Worm (Caenorhabditis elegans) whole organism, early embryonic: ENCODE measurements around the gene ins-31.
"Not testable (repeated sequence)": the region's sequence is repeated elsewhere in the genome, so short reads cannot be mapped to it uniquely, and the experiment has no call there.

Experiments used
- B0310.2 ChIP-seq: sonication (generic microtip); optimal IDR thresholded peaks from 2 replicates; lab custom pipeline; 2016; ENCODE audit warnings: mild to moderate bottlenecking, missing genetic modification characterization, missing compliant biosample characterization
- F13C5.2 ChIP-seq: sonication (generic microtip); optimal IDR thresholded peaks from 2 replicates; lab custom pipeline; 2017; ENCODE audit warnings: mild to moderate bottlenecking, missing genetic modification characterization, inconsistent platforms, missing compliant biosample characterization
- aly-1 ChIP-seq: sonication (generic microtip); optimal IDR thresholded peaks from 2 replicates; lab custom pipeline; 2016; ENCODE audit warnings: missing genetic modification characterization, missing compliant biosample characterization
- ama-1 ChIP-seq: fragments of 150-350 bp; optimal IDR thresholded peaks from 2 replicates; lab custom pipeline; 2014
- ceh-13 ChIP-seq: fragments of 200-800 bp; sonication (Bioruptor generic); optimal IDR thresholded peaks from 2 replicates; lab custom pipeline; 2018; ENCODE audit warnings: mild to moderate bottlenecking, missing genetic modification characterization, missing compliant biosample characterization
- ceh-36 ChIP-seq: sonication (generic microtip); optimal IDR thresholded peaks from 2 replicates; lab custom pipeline; 2016; ENCODE audit warnings: missing genetic modification characterization, inconsistent platforms, missing compliant biosample characterization
- ets-7 ChIP-seq: sonication (generic microtip); optimal IDR thresholded peaks from 2 replicates; lab custom pipeline; 2016; ENCODE audit warnings: missing genotype, missing genetic modification characterization, missing compliant biosample characterization
- flt-1 ChIP-seq: fragments of 200-800 bp; sonication (Bioruptor generic); IDR thresholded peaks from 2 replicates; pipeline ENCODE4 v1.3.6; 2022; ENCODE audit warnings: missing genetic modification characterization, missing compliant biosample characterization
- hmbx-1 ChIP-seq: sonication (generic microtip); optimal IDR thresholded peaks from 2 replicates; lab custom pipeline; 2016; ENCODE audit warnings: mild to moderate bottlenecking, missing genetic modification characterization, missing compliant biosample characterization
- hmg-4 ChIP-seq: fragments of 200-800 bp; sonication (Bioruptor generic); optimal IDR thresholded peaks from 2 replicates; lab custom pipeline; 2018; ENCODE audit warnings: mild to moderate bottlenecking, missing genetic modification characterization, missing compliant biosample characterization
- hnd-1 ChIP-seq: sonication (generic microtip); optimal IDR thresholded peaks from 2 replicates; lab custom pipeline; 2016; ENCODE audit warnings: missing genetic modification characterization, missing compliant biosample characterization
- pes-1 ChIP-seq: fragments of 200-800 bp; sonication (Bioruptor generic); IDR thresholded peaks from 2 replicates; pipeline ENCODE4 v1.3.6; 2022; ENCODE audit warnings: missing genetic modification reagents, missing genetic modification characterization, missing compliant biosample characterization
- scrt-1 ChIP-seq: fragments of 200-800 bp; sonication (Bioruptor generic); IDR thresholded peaks from 2 replicates; pipeline ENCODE4 v1.3.6; 2022; ENCODE audit warnings: missing genetic modification characterization, missing compliant biosample characterization
- sea-1 ChIP-seq: fragments of 200-800 bp; sonication (Bioruptor generic); conservative IDR thresholded peaks from 2 replicates; pipeline ENCODE4 v1.3.6; 2022; ENCODE audit warnings: missing genetic modification characterization, missing compliant biosample characterization
- tbx-11 ChIP-seq: fragments of 200-800 bp; sonication (Bioruptor generic); IDR thresholded peaks from 2 replicates; pipeline ENCODE4 v1.3.6; 2022; ENCODE audit warnings: missing genetic modification characterization, missing compliant biosample characterization
- tbx-37 ChIP-seq: fragments of 200-800 bp; sonication (Bioruptor generic); conservative IDR thresholded peaks from 2 replicates; pipeline ENCODE4 v1.3.6; 2022; ENCODE audit warnings: missing genetic modification reagents, missing genetic modification characterization, missing compliant biosample characterization
- tra-4 ChIP-seq: sonication (generic microtip); optimal IDR thresholded peaks from 2 replicates; lab custom pipeline; 2017; ENCODE audit warnings: missing genetic modification characterization, missing compliant biosample characterization

ins-31 gene

DNA sequence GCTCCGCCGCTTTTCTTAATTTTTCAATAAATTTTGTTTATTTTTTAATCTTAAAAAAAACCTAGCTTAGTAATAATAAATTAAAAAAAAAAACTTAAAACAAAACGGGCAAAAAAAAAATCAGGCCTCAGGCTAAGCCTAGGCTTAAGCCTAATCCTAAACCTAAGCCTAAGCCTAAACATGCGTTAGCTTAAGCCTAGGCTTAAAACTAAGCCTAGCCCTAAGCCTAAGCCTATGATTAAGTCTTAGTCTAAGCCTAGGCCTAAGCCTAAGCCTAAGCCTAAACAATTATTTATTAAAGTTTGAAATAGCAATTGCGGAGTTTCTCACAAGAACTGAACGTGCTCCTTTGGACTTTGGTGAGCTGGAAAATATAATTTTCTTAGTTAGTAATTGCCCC, 8.5 kb downstream of the ins-31 start:
- peak; percentile 63 for TF ChIP-seq ceh-36 (tag; lab: Kevin White, UChicago)
- TF ChIP-seq tbx-11 (GFP tag; lab: Robert Waterston, UW) = no peak

DNA sequence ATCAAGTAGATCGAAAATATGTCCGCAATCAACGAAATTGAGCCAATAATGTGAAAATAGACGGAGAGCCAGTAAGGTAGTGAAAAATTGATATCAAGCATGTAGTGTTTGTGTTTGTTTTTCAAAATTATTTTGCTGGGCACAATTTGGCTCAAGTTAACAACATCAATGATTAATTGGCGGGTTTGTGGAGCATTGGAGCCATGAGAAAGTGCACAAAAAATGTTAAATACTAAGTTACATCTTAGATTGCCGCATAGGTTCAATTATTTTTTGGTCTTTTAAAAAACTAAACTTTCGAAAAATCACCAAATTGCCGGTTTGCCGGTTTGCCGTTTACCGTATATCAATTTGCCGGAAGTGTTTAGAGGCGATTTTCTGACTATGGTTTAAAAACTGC, 11.0 kb downstream of the ins-31 start, which contains the start of gene sri-54:
Gene sri-54, minus strand, starts transcription at position 101 of the 400 bp plus-strand sequence.
- no peak for TF ChIP-seq scrt-1 (GFP tag; lab: Robert Waterston, UW)

DNA sequence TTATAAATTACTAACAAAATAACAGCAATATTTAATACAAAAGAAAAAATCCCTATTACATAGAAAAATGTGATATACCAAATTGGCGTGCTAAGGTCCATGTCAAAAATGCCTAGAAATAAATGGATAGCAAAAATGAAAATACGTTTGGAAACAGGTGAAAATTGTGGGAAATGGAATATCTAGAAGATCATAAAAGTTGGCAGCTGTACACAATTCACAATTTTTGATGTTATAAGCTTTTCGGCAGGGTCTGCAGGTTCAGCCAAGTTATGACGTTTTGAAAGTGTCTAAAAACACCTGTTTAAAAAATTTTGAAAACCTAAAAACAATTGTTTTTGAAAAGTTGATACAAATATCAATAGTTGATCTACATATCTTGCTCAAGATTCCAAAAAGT, 16.0 kb downstream of the ins-31 start, which contains the start of gene sri-42:
Gene sri-42, minus strand, starts transcription at position 101 of the 400 bp plus-strand sequence.
- TF ChIP-seq tra-4; ets-7; scrt-1 (GFP tag; lab: Robert Waterston, UW): not testable (repeated sequence)

DNA sequence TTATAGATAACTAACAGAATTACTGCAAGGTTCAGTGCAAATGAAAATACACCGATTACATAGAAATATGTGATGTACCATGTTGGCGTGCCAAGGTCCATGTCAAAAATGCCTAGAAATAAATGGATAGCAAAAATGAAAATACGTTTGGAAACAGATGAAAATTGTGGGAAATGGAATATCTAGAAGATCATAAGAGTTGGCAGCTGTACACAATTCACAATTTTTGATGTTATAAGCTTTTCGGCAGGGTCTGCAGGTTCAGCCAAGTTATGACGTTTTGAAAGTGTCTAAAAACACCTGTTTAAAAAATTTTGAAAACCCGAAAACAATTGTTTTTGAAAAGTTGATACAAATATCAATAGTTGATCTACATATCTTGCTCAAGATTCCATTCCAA, 17.7 kb downstream of the ins-31 start, which contains the start of gene sri-43:
Gene sri-43, minus strand, starts transcription at position 101 of the 400 bp plus-strand sequence.
- not testable (repeated sequence) for TF ChIP-seq ets-7; sea-1; aly-1 (tag; lab: Kevin White, UChicago)

ce11 chrII:3145842-3146241, 19.0 kb downstream of the ins-31 start, which contains the start of gene T10D4.15:
TSS of gene T10D4.15 (plus strand) at chrII:3146142.
- no peak for TF ChIP-seq ceh-13

DNA sequence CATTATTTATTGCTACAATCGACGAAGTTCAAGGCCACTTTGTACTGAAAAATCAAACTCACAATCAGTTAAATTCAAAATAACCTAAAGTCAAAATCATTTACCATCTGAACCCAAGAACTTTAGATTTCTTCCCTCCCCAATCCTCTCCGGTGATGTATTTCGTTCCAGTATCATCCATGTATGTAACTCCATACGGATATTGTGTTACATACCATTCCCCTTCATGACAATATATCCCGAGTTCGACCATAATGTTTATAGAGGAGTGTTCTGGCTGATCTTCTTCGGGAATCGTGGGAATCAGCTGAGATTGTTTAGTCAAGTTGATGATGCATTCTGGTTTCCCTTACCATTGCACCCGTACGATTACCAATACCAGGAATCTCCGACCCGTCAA, 21.6 kb downstream of the ins-31 start:
- TF ChIP-seq tbx-11 (GFP tag; lab: Robert Waterston, UW) (no peak), flt-1 (GFP tag; lab: Robert Waterston, UW) (no peak), ceh-36 (tag; lab: Kevin White, UChicago) (no peak), tbx-37 (GFP tag; lab: Robert Waterston, UW) (no peak), tra-4 (no peak), hmbx-1 (tag; lab: Kevin White, UChicago) (no peak), hmg-4 (GFP tag; lab: Kevin White, UChicago) (no peak), scrt-1 (GFP tag; lab: Robert Waterston, UW) (no peak), F13C5.2 (tag; lab: Kevin White, UChicago) (no peak), B0310.2 (tag; lab: Kevin White, UChicago) (no peak), pes-1 (GFP tag; lab: Robert Waterston, UW) (no peak), hnd-1 (tag; lab: Kevin White, UChicago) (no peak), aly-1 (tag; lab: Kevin White, UChicago) (no peak), sea-1 (no peak), ceh-13 (no peak), ama-1 (no peak), ets-7 (no peak)

ce11 chrII:3149521-3150190, 22.8 kb downstream of the ins-31 start, which contains the start of the genes T10D4.11 and T10D4.1:
TSS of gene T10D4.11 (minus strand) at chrII:3149621.
TSS of gene T10D4.1 (plus strand) at chrII:3150140.
- TF ChIP-seq ama-1 (no peak), ceh-13 (no peak), hnd-1 (tag; lab: Kevin White, UChicago) (no peak), ceh-36 (tag; lab: Kevin White, UChicago) (no peak), hmg-4 (GFP tag; lab: Kevin White, UChicago) (no peak), aly-1 (tag; lab: Kevin White, UChicago) (no peak), F13C5.2 (tag; lab: Kevin White, UChicago) (no peak), pes-1 (GFP tag; lab: Robert Waterston, UW) (no peak), scrt-1 (GFP tag; lab: Robert Waterston, UW) (no peak), ets-7 (no peak), tbx-11 (GFP tag; lab: Robert Waterston, UW) (no peak)

ce11 chrII:3151615-3152014, 24.8 kb downstream of the ins-31 start, which contains the start of the genes T10D4.14 and T10D4.19:
TSS of gene T10D4.14 (minus strand) at chrII:3151715.
TSS of gene T10D4.19 (plus strand) at chrII:3151918.
- no peak for TF ChIP-seq tra-4
- TF ChIP-seq hmg-4 (GFP tag; lab: Kevin White, UChicago) = no peak

DNA sequence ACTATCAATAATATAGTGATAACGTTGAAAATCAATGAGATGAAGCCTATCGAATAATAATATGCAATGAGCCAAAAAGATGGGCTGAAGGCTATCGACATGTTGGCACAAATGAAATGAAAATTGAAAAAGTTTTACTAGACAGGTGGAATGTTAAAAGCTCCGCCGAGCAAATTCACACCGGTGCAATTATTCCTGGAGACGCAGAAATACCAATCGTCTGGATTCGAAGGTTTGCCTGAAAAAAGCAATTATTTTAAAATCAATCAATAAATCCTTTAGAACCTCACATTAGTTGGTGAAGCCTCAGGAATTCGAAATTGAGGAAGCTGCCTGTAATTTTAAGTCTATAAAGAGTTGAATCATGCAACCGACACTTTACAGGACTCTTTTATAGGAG, 27.5 kb downstream of the ins-31 start, which contains the start of gene sri-32:
Gene sri-32, minus strand, starts transcription at position 101 of the 400 bp plus-strand sequence.
- TF ChIP-seq ceh-13 (no peak), B0310.2 (tag; lab: Kevin White, UChicago) (no peak), flt-1 (GFP tag; lab: Robert Waterston, UW) (no peak), ets-7 (no peak), sea-1 (no peak), hnd-1 (tag; lab: Kevin White, UChicago) (no peak), hmg-4 (GFP tag; lab: Kevin White, UChicago) (no peak), tbx-37 (GFP tag; lab: Robert Waterston, UW) (no peak), F13C5.2 (tag; lab: Kevin White, UChicago) (no peak)
